Worm (Caenorhabditis elegans): ENCODE data around the gene F20D6.2.

Gene F20D6.2

ce11 chrV:8171688-8172087 lies 14.1 kb upstream of the F20D6.2 start:
- TF ChIP-seq rnt-1 (tag; optimal IDR thresholded peaks at IDR 0.05) (no peak), ttx-3 (tag; optimal IDR thresholded peaks at IDR 0.05) (no peak), fkh-10 (GFP tag; optimal IDR thresholded peaks at IDR 0.05) (no peak), hlh-8 (tag; optimal IDR thresholded peaks at IDR 0.05) (no peak), ceh-31 (tag; optimal IDR thresholded peaks at IDR 0.05) (no peak), che-1 (tag; optimal IDR thresholded peaks at IDR 0.05) (no peak), fkh-6 (tag; optimal IDR thresholded peaks at IDR 0.05) (no peak)

- TF ChIP-seq pros-1 (tag; optimal IDR thresholded peaks at IDR 0.05) (no peak), dmd-4 (tag; optimal IDR thresholded peaks at IDR 0.05; ENCODE audit: borderline replicate concordance) (no peak), zip-5 (tag; optimal IDR thresholded peaks at IDR 0.05) (no peak), ceh-14 (tag; optimal IDR thresholded peaks at IDR 0.05) (no peak), K09A11.1 (tag; optimal IDR thresholded peaks at IDR 0.05; ENCODE audit: insufficient read depth) (no peak), pat-9 (tag; optimal IDR thresholded peaks at IDR 0.05) (no peak), ceh-9 (tag; optimal IDR thresholded peaks at IDR 0.05) (no peak), F13H6.1 (tag; optimal IDR thresholded peaks at IDR 0.05) (no peak), fax-1 (tag; optimal IDR thresholded peaks at IDR 0.05) (no peak), pha-2 (tag; optimal IDR thresholded peaks at IDR 0.05) (no peak), mec-3 (tag; optimal IDR thresholded peaks at IDR 0.05; ENCODE audit: borderline replicate concordance) (no peak)
Observed at ce11 chrV:8177349-8177748, 8.5 kb upstream of the F20D6.2 start, which contains the start of gene F20D6.9. TSS of gene F20D6.9 (minus strand) at chrV:8177449.

- no peak for TF ChIP-seq ceh-14 (tag; optimal IDR thresholded peaks at IDR 0.05)
Observed at ce11 chrV:8178279-8178678, 7.6 kb upstream of the F20D6.2 start.

- TF ChIP-seq hlh-30 (tag; optimal IDR thresholded peaks at IDR 0.05; ENCODE audit: insufficient read depth) = no peak
- no peak for TF ChIP-seq dmd-4 (tag; optimal IDR thresholded peaks at IDR 0.05; ENCODE audit: borderline replicate concordance)
- TF ChIP-seq npax-4 (tag; optimal IDR thresholded peaks at IDR 0.05) = no peak
- no peak for TF ChIP-seq ahr-1 (tag; optimal IDR thresholded peaks at IDR 0.05)
Observed at ce11 chrV:8178914-8179542, 6.8 kb upstream of the F20D6.2 start, which contains the start of gene srp-7. TSS of gene srp-7 (plus strand) at chrV:8179126.

ce11 chrV:8183384-8183783 lies 2.5 kb upstream of the F20D6.2 start, which contains the start of gene srp-8:
TSS of gene srp-8 (plus strand) at chrV:8183684.
- no peak for TF ChIP-seq ceh-14 (tag; optimal IDR thresholded peaks at IDR 0.05)

- no peak for TF ChIP-seq ahr-1 (tag; optimal IDR thresholded peaks at IDR 0.05)
- no peak for TF ChIP-seq lin-11 (tag; optimal IDR thresholded peaks at IDR 0.05)
- TF ChIP-seq pqm-1 (tag; optimal IDR thresholded peaks at IDR 0.05) = no peak
Observed at ce11 chrV:8188421-8188820, 2.6 kb downstream of the F20D6.2 start, which contains the start of gene F20D6.15. TSS of gene F20D6.15 (minus strand) at chrV:8188467.

ce11 chrV:8190016-8190415 lies 4.2 kb downstream of the F20D6.2 start, which contains the start of gene F20D6.12:
TSS of gene F20D6.12 (minus strand) at chrV:8190116.
- TF ChIP-seq sox-4 (tag; optimal IDR thresholded peaks at IDR 0.05) = no peak
- no peak for TF ChIP-seq ceh-22 (tag; optimal IDR thresholded peaks at IDR 0.05)
- no peak for TF ChIP-seq pax-1 (tag; optimal IDR thresholded peaks at IDR 0.05)
- TF ChIP-seq pqm-1 (tag; optimal IDR thresholded peaks at IDR 0.05) = no peak
- no peak for TF ChIP-seq ama-1 (optimal IDR thresholded peaks at IDR 0.05)
- TF ChIP-seq T23F11.4 (GFP tag; optimal IDR thresholded peaks at IDR 0.05) = no peak
- TF ChIP-seq pag-3 (tag; optimal IDR thresholded peaks at IDR 0.05; ENCODE audit: borderline replicate concordance) = no peak
